Fruit fly (Drosophila melanogaster): ENCODE results near the gene CG9427.
A peak's percentile ranks its signal among the peaks of the same experiment; 100 is the strongest.

Gene CG9427

dm6 chr3R:9577382-9578137 lies 49.2 kb downstream of the CG9427 start, which contains the start of the genes Kap-alpha3 and Son (continued):
- TF ChIP-seq CG30431 (GFP tag; optimal IDR thresholded peaks at IDR 0.05) (peak; percentile 90), CG13424 (tag; optimal IDR thresholded peaks at IDR 0.05) (peak; percentile 89), Kr (GFP tag; optimal IDR thresholded peaks at IDR 0.05) (peak; percentile 23), CG14667 (GFP tag; IDR thresholded peaks at IDR 0.05) (peak; percentile 80), Six4 (GFP tag; optimal IDR thresholded peaks at IDR 0.05) (peak; percentile 76), Dip2 (GFP tag; IDR thresholded peaks at IDR 0.05) (no peak), CG6254 (GFP tag; optimal IDR thresholded peaks at IDR 0.05) (peak; percentile 73), Blimp-1 (GFP tag; optimal IDR thresholded peaks at IDR 0.05) (peak; percentile 70), HLH3B (GFP tag; IDR thresholded peaks at IDR 0.05) (peak; percentile 85), gt (GFP tag; IDR thresholded peaks at IDR 0.05) (peak; percentile 82), nerfin-1 (tag; optimal IDR thresholded peaks at IDR 0.05) (peak; percentile 90), pum (GFP tag; optimal IDR thresholded peaks at IDR 0.05) (peak; percentile 92), fru (optimal IDR thresholded peaks at IDR 0.05) (no peak), CG12299 (tag; optimal IDR thresholded peaks at IDR 0.05) (peak; percentile 86), Pdp1 (GFP tag; optimal IDR thresholded peaks at IDR 0.05) (peak; percentile 94 to 99), CG7745 (tag; optimal IDR thresholded peaks at IDR 0.05) (peak; percentile 42), CG15073 (GFP tag; optimal IDR thresholded peaks at IDR 0.05) (peak; percentile 57), CG12744 (GFP tag; optimal IDR thresholded peaks at IDR 0.05) (peak; percentile 91), Hmx (GFP tag; optimal IDR thresholded peaks at IDR 0.05) (peak; percentile 85), Vsx1 (GFP tag; optimal IDR thresholded peaks at IDR 0.05) (peak; percentile 86), jing (GFP tag; optimal IDR thresholded peaks at IDR 0.05) (peak; percentile 69), B-H2 (GFP tag; optimal IDR thresholded peaks at IDR 0.05) (peak; percentile 97), pan (optimal IDR thresholded peaks at IDR 0.05) (no peak), pan (GFP tag; optimal IDR thresholded peaks at IDR 0.05 in 1 of 2, IDR thresholded peaks at IDR 0.05 in 1 of 2) (peak in 1 of 2 experiments; percentile 85), salm (tag; optimal IDR thresholded peaks at IDR 0.05) (peak; percentile 84), CG4854 (GFP tag; optimal IDR thresholded peaks at IDR 0.05) (peak; percentile 94), CG18262 (tag; optimal IDR thresholded peaks at IDR 0.05) (peak; percentile 84), lola (GFP tag; optimal IDR thresholded peaks at IDR 0.05) (peak in 1 of 3 experiments; percentile 87), ab (GFP tag; optimal IDR thresholded peaks at IDR 0.05) (peak; percentile 62), NfI (GFP tag; optimal IDR thresholded peaks at IDR 0.05) (peak; percentile 97), CG3995 (GFP tag; optimal IDR thresholded peaks at IDR 0.05) (peak; percentile 91), CG15696 (tag; optimal IDR thresholded peaks at IDR 0.05) (peak; percentile 85), tin (GFP tag; optimal IDR thresholded peaks at IDR 0.05) (peak; percentile 90), CG1024 (GFP tag; IDR thresholded peaks at IDR 0.05) (peak; percentile 85), CG13296 (GFP tag; optimal IDR thresholded peaks at IDR 0.05) (peak; percentile 97), Hand (GFP tag; optimal IDR thresholded peaks at IDR 0.05) (peak; percentile 82), bbx (GFP tag; IDR thresholded peaks at IDR 0.05; ENCODE audit: partially characterized antibody) (peak; percentile 64), CG2889 (GFP tag; IDR thresholded peaks at IDR 0.05) (peak; percentile 82), nom (GFP tag; optimal IDR thresholded peaks at IDR 0.05) (peak; percentile 92), Gug (GFP tag; IDR thresholded peaks at IDR 0.05) (peak; percentile 81), CG17829 (tag; optimal IDR thresholded peaks at IDR 0.05) (peak; percentile 90), CG11695 (GFP tag; IDR thresholded peaks at IDR 0.05) (peak; percentile 79), Mrtf (GFP tag; IDR thresholded peaks at IDR 0.05) (peak; percentile 75), CG10321 (GFP tag; IDR thresholded peaks at IDR 0.05) (peak; percentile 72), CG6689 (GFP tag; IDR thresholded peaks at IDR 0.05) (peak; percentile 83), shn (GFP tag; optimal IDR thresholded peaks at IDR 0.05) (peak; percentile 96), dati (GFP tag; IDR thresholded peaks at IDR 0.05) (peak; percentile 74), HLHmδ (GFP tag; optimal IDR thresholded peaks at IDR 0.05) (peak; percentile 97), CG31388 (GFP tag; optimal IDR thresholded peaks at IDR 0.05) (peak; percentile 75)

Data from whole organism, embryonic.